Fruit fly (Drosophila melanogaster): Measurements from ENCODE around the gene CG6813.
A peak's percentile ranks its signal among the peaks of the same experiment; 100 is the strongest.

The CG6813 gene

DNA sequence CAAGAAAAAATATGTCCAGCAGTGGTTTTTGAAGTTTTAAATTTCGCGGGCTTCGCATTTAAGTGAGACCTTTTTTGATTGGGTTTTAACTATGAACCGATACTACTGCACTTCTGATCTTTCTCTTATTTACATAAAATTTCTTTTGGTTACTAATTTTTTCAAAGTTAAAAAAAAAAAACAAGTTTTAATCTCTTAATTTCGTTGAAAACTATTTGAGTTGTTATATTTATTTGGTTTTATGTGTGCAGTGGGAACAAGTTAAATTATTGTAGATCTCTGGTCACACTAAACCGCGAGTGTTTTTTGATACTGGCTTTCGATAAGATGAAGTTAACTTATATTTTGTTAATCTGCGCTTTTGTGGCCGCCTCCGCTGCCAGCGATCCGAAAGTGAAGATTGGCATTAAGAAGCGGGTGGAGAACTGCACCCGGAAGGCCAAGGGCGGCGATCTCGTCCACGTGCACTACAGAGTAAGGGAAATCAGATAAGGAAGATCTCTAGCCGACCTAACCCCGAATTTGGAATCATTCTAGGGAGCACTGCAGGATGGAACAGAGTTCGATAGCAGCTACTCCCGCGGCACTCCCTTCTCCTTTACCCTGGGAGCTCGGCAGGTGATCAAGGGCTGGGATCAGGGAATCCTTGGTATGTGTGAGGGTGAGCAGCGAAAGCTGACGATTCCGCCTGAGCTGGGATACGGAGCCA, 47.7 kb upstream of the CG6813 start, which contains the start of gene CG14715 (continued):
- no peak for TF ChIP-seq Sox100B (GFP tag; optimal IDR thresholded peaks at IDR 0.05)
- TF ChIP-seq Bteb2 (GFP tag; optimal IDR thresholded peaks at IDR 0.05), result no peak
- TF ChIP-seq CG8478 (optimal IDR thresholded peaks at IDR 0.05), result no peak
- TF ChIP-seq fd102C (GFP tag; optimal IDR thresholded peaks at IDR 0.05), result no peak
- no peak for TF ChIP-seq vnd (GFP tag; IDR thresholded peaks at IDR 0.05; ENCODE audit: partially characterized antibody)
- TF ChIP-seq jing (GFP tag; optimal IDR thresholded peaks at IDR 0.05), result no peak
- TF ChIP-seq CG4360 (GFP tag; IDR thresholded peaks at IDR 0.05), result no peak
- TF ChIP-seq CG9727 (GFP tag; optimal IDR thresholded peaks at IDR 0.05), result peak; percentile 30
- TF ChIP-seq pros (GFP tag; optimal IDR thresholded peaks at IDR 0.05), result no peak
- no peak for TF ChIP-seq nau (GFP tag; optimal IDR thresholded peaks at IDR 0.05)
- peak; percentile 41 for TF ChIP-seq CG15696 (tag; optimal IDR thresholded peaks at IDR 0.05)
- TF ChIP-seq pfk (GFP tag; optimal IDR thresholded peaks at IDR 0.05), result no peak
- TF ChIP-seq jumu (GFP tag; optimal IDR thresholded peaks at IDR 0.05), result peak; percentile 45
- TF ChIP-seq CG15514 (GFP tag; optimal IDR thresholded peaks at IDR 0.05), result peak; percentile 86
- TF ChIP-seq CG33557 (GFP tag; optimal IDR thresholded peaks at IDR 0.05), result no peak
- TF ChIP-seq mld (GFP tag; IDR thresholded peaks at IDR 0.05; ENCODE audit: partially characterized antibody), result no peak
- no peak for TF ChIP-seq fd96Cb (tag; optimal IDR thresholded peaks at IDR 0.05)
- TF ChIP-seq CG6813 (GFP tag; optimal IDR thresholded peaks at IDR 0.05), result no peak

DNA sequence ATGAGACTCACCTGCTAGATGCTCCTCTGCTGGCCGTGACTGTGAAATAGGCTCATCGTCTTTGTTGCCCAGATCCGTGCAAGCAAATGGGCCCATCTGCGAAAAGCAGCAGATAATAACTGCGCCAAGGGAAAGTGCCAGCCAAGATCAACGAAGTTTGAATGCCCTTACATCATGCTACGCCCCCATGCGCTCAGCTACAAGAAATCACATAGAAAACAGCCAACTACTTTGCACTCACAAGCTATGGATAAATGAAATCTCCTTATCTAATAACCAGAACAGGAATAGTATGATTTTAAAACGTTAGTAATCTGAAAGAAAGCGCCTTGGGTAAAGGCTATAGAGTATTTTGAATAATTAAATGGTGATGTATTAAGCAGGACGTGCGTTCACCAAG, 45.3 kb upstream of the CG6813 start:
- TF ChIP-seq z (GFP tag; IDR thresholded peaks at IDR 0.05) (no peak), tio (GFP tag; optimal IDR thresholded peaks at IDR 0.05) (no peak), wor (GFP tag; IDR thresholded peaks at IDR 0.05) (no peak), CG4707 (GFP tag; optimal IDR thresholded peaks at IDR 0.05) (no peak), CG16813 (GFP tag; IDR thresholded peaks at IDR 0.05; ENCODE audit: partially characterized antibody) (no peak), psq (GFP tag; optimal IDR thresholded peaks at IDR 0.05) (no peak), Hey (tag; optimal IDR thresholded peaks at IDR 0.05) (no peak), CG11456 (GFP tag; IDR thresholded peaks at IDR 0.05) (no peak), CG11723 (GFP tag; optimal IDR thresholded peaks at IDR 0.05) (no peak), grau (tag; optimal IDR thresholded peaks at IDR 0.05) (no peak), fd64A (GFP tag; optimal IDR thresholded peaks at IDR 0.05) (no peak), CG10979 (tag; optimal IDR thresholded peaks at IDR 0.05) (no peak), ERR (GFP tag; optimal IDR thresholded peaks at IDR 0.05) (no peak), Ets65A (GFP tag) (peak; percentile 83), mirr (GFP tag; optimal IDR thresholded peaks at IDR 0.05) (no peak), CG8290 (GFP tag; optimal IDR thresholded peaks at IDR 0.05) (no peak), CG8290 (tag; optimal IDR thresholded peaks at IDR 0.05) (no peak), CG9437 (GFP tag; optimal IDR thresholded peaks at IDR 0.05) (no peak), CrebB (tag; optimal IDR thresholded peaks at IDR 0.05) (no peak), CG8089 (GFP tag; optimal IDR thresholded peaks at IDR 0.05) (no peak), CG11085 (GFP tag; IDR thresholded peaks at IDR 0.05) (no peak), slbo (GFP tag; IDR thresholded peaks at IDR 0.05) (0 out of 2 replicates have a peak, but pooled peaks have one; percentile 5), CG10543 (GFP tag; optimal IDR thresholded peaks at IDR 0.05) (no peak), CG17912 (GFP tag; optimal IDR thresholded peaks at IDR 0.05) (no peak), CG10431 (GFP tag; optimal IDR thresholded peaks at IDR 0.05) (no peak), CkIIα-i1 (GFP tag; IDR thresholded peaks at IDR 0.05) (no peak), corto (GFP tag; optimal IDR thresholded peaks at IDR 0.05) (no peak), trem (tag; optimal IDR thresholded peaks at IDR 0.05) (no peak), CG13424 (tag; optimal IDR thresholded peaks at IDR 0.05) (no peak), emc (GFP tag; optimal IDR thresholded peaks at IDR 0.05) (peak; percentile 5), D19A (tag; optimal IDR thresholded peaks at IDR 0.05) (peak; percentile 79)

Measured in whole organism, embryonic.